Fruit fly (Drosophila melanogaster): Measurements from ENCODE around the gene CG42359.

Gene CG42359

dm6 chr3R:19181214-19181613 lies 19.1 kb upstream of the CG42359 start (continued):
- TF ChIP-seq CG32006 (GFP tag; optimal IDR thresholded peaks at IDR 0.05) (peak; percentile 94), fd59A (GFP tag; optimal IDR thresholded peaks at IDR 0.05) (peak; percentile 66), CG8632 (GFP tag; optimal IDR thresholded peaks at IDR 0.05) (peak; percentile 77), CG11294 (GFP tag; IDR thresholded peaks at IDR 0.05) (peak; percentile 47), dsx (GFP tag; optimal IDR thresholded peaks at IDR 0.05; ENCODE audit: poor library complexity, severe bottlenecking) (peak; percentile 39), CG11762 (GFP tag; optimal IDR thresholded peaks at IDR 0.05; ENCODE audit: insufficient read depth) (peak; percentile 72), CG8119 (GFP tag; IDR thresholded peaks at IDR 0.05) (peak; percentile 83), CG9139 (GFP tag; optimal IDR thresholded peaks at IDR 0.05) (peak; percentile 35), Eip78C (GFP tag) (peak; percentile 93), fd85E (GFP tag; optimal IDR thresholded peaks at IDR 0.05) (peak; percentile 44), CG31627 (GFP tag; optimal IDR thresholded peaks at IDR 0.05) (peak; percentile 61), Hr38 (GFP tag; optimal IDR thresholded peaks at IDR 0.05) (no peak), CG11902 (GFP tag; optimal IDR thresholded peaks at IDR 0.05) (peak; percentile 50), cyc (GFP tag; optimal IDR thresholded peaks at IDR 0.05) (peak; percentile 65), Sox102F (GFP tag; optimal IDR thresholded peaks at IDR 0.05) (peak; percentile 57), Ets96B (tag; optimal IDR thresholded peaks at IDR 0.05) (peak; percentile 61), topi (GFP tag; optimal IDR thresholded peaks at IDR 0.05) (peak; percentile 70), svp (GFP tag) (peak; percentile 65), CG34406 (GFP tag; optimal IDR thresholded peaks at IDR 0.05) (peak; percentile 73), CG4318 (GFP tag; optimal IDR thresholded peaks at IDR 0.05) (peak; percentile 85), Lpt (GFP tag; optimal IDR thresholded peaks at IDR 0.05) (peak; percentile 82), acj6 (GFP tag; optimal IDR thresholded peaks at IDR 0.05) (peak; percentile 70), ss (GFP tag; optimal IDR thresholded peaks at IDR 0.05) (peak; percentile 40 to 74), CG1621 (tag; optimal IDR thresholded peaks at IDR 0.05) (peak; percentile 24)

dm6 chr3R:19180263-19180893 lies 18.3 kb upstream of the CG42359 start, which contains the start of the genes CG5555 and myd:
Gene CG5555, minus strand, starts transcription at chr3R:19180538.
Gene myd, plus strand, starts transcription at chr3R:19180659.
- TF ChIP-seq topi (GFP tag; optimal IDR thresholded peaks at IDR 0.05) (peak; percentile 57), ss (GFP tag; optimal IDR thresholded peaks at IDR 0.05) (peak; percentile 29 to 54), Sox14 (GFP tag; optimal IDR thresholded peaks at IDR 0.05) (peak; percentile 76), Sox15 (GFP tag; optimal IDR thresholded peaks at IDR 0.05) (no peak), CG11902 (GFP tag; optimal IDR thresholded peaks at IDR 0.05) (no peak), Eip75B (GFP tag; optimal IDR thresholded peaks at IDR 0.05) (peak; percentile 68), achi (GFP tag; optimal IDR thresholded peaks at IDR 0.05) (peak; percentile 58), Sox102F (GFP tag; optimal IDR thresholded peaks at IDR 0.05) (peak; percentile 68), Ets21C (GFP tag; optimal IDR thresholded peaks at IDR 0.05) (peak; percentile 45), CG34406 (GFP tag; optimal IDR thresholded peaks at IDR 0.05) (peak; percentile 70), dac (GFP tag; optimal IDR thresholded peaks at IDR 0.05) (no peak), Hr39 (GFP tag; optimal IDR thresholded peaks at IDR 0.05) (peak; percentile 62), vri (GFP tag; optimal IDR thresholded peaks at IDR 0.05) (peak; percentile 97), CG9139 (GFP tag; optimal IDR thresholded peaks at IDR 0.05) (peak; percentile 28), CG32006 (GFP tag; optimal IDR thresholded peaks at IDR 0.05) (no peak), CG3032 (tag; optimal IDR thresholded peaks at IDR 0.05) (peak; percentile 48), CG6163 (GFP tag; IDR thresholded peaks at IDR 0.05) (peak; percentile 59), OdsH (GFP tag; optimal IDR thresholded peaks at IDR 0.05) (peak; percentile 70), Met (GFP tag; optimal IDR thresholded peaks at IDR 0.05) (peak; percentile 62), CG6854 (GFP tag; optimal IDR thresholded peaks at IDR 0.05) (no peak), Eip78C (GFP tag) (peak; percentile 88), CG31627 (GFP tag; optimal IDR thresholded peaks at IDR 0.05) (peak; percentile 55), CG3919 (GFP tag; optimal IDR thresholded peaks at IDR 0.05) (peak; percentile 16), pdm3 (GFP tag; optimal IDR thresholded peaks at IDR 0.05) (peak; percentile 75), Blimp-1 (GFP tag; optimal IDR thresholded peaks at IDR 0.05) (peak; percentile 89), Smox (GFP tag; optimal IDR thresholded peaks at IDR 0.05) (no peak), spab (GFP tag; optimal IDR thresholded peaks at IDR 0.05) (no peak), net (GFP tag; optimal IDR thresholded peaks at IDR 0.05) (peak; percentile 34), Hr4 (GFP tag; optimal IDR thresholded peaks at IDR 0.05) (peak; percentile 73), CG10669 (GFP tag; optimal IDR thresholded peaks at IDR 0.05) (no peak), cyc (GFP tag; optimal IDR thresholded peaks at IDR 0.05) (peak; percentile 39), CG16779 (tag; optimal IDR thresholded peaks at IDR 0.05) (no peak), lz (GFP tag; optimal IDR thresholded peaks at IDR 0.05) (peak; percentile 66), CG8632 (GFP tag; optimal IDR thresholded peaks at IDR 0.05) (peak; percentile 54), fd85E (GFP tag; optimal IDR thresholded peaks at IDR 0.05) (no peak), dsx (GFP tag; optimal IDR thresholded peaks at IDR 0.05; ENCODE audit: poor library complexity, severe bottlenecking) (peak; percentile 23), CG15336 (GFP tag; IDR thresholded peaks at IDR 0.05) (peak; percentile 74)
